Worm (Caenorhabditis elegans): ENCODE measurements around the gene stg-2.

- TF ChIP-seq tbx-2 (tag; optimal IDR thresholded peaks at IDR 0.05) (no peak), pag-3 (tag; optimal IDR thresholded peaks at IDR 0.05; ENCODE audit: borderline replicate concordance) (no peak), unc-86 (tag; optimal IDR thresholded peaks at IDR 0.05) (no peak), mec-3 (tag; optimal IDR thresholded peaks at IDR 0.05; ENCODE audit: borderline replicate concordance) (no peak), pha-4 (tag; optimal IDR thresholded peaks at IDR 0.05) (no peak)
Measured at ce11 chrX:8659521-8659920, 15.8 kb upstream of the stg-2 start.
